Fruit fly (Drosophila melanogaster) whole organism: Measurements from ENCODE around the gene puf.

Source experiments
- CG8478 ChIP-seq: fragments of >200 bp; optimal IDR thresholded peaks from 2 replicates; lab custom pipeline; 2018; ENCODE audit warnings: inconsistent platforms
- Dll ChIP-seq: fragments of >200 bp; optimal IDR thresholded peaks from 2 replicates; lab custom pipeline; 2017
- EcR ChIP-seq, 2 experiments: fragments of >200 bp; optimal IDR thresholded peaks; 2 replicates each; lab custom pipeline; 2017; ENCODE audit warnings: missing biosample characterization in 2 of 2, missing genetic modification characterization in 2 of 2, missing genetic modification reagents in 2 of 2
- pan ChIP-seq: fragments of >200 bp; optimal IDR thresholded peaks from 2 replicates; lab custom pipeline; 2017
- psq ChIP-seq: fragments of >200 bp; optimal IDR thresholded peaks from 2 replicates; lab custom pipeline; 2017
- usp ChIP-seq: fragments of >200 bp; optimal IDR thresholded peaks from 2 replicates; lab custom pipeline; 2017; ENCODE audit warnings: missing biosample characterization, missing genetic modification characterization, mixed read lengths

dm6 chr3R:24588829-24589638 is 60.8 kb downstream of the puf start:
- TF ChIP-seq pan (no peak), usp (GFP tag; lab: Kevin White, UChicago) (no peak), CG8478 (lab: Kevin White, UChicago) (no peak), Dll (no peak), psq (no peak), EcR (GFP tag; optimal IDR thresholded peaks at IDR 0.05; lab: Kevin White, UChicago) (no peak)
